Fruit fly (Drosophila melanogaster) whole organism, wandering third instar larva: ENCODE measurements around the gene GstD8.

Experiments
- Hr78 ChIP-seq: fragments of >200 bp; optimal IDR thresholded peaks from 2 replicates; lab custom pipeline; 2017; ENCODE audit warnings: missing biosample characterization, missing genetic modification characterization
- Myc ChIP-seq: fragments of >200 bp; optimal IDR thresholded peaks from 2 replicates; lab custom pipeline; 2017
- N ChIP-seq: fragments of >200 bp; optimal IDR thresholded peaks from 2 replicates; lab custom pipeline; 2018; ENCODE audit warnings: missing biosample characterization, missing external identifiers, missing genetic modification characterization
- Sp1 ChIP-seq: fragments of 200-800 bp; sonication (Bioruptor generic); optimal IDR thresholded peaks from 3 replicates; lab custom pipeline; 2019; ENCODE audit warnings: missing biosample characterization, mild to moderate bottlenecking, missing genetic modification characterization, moderate library complexity
- br ChIP-seq: fragments of 200-800 bp; sonication (Bioruptor generic); optimal IDR thresholded peaks from 2 replicates; lab custom pipeline; 2016; ENCODE audit warnings: missing biosample characterization, missing genetic modification characterization
- dl ChIP-seq, 2 experiments: fragments of 175-275, 200-275 bp in 1 of 2; fragments of 200-275 bp in 1 of 2; sonication (Bioruptor generic); optimal IDR thresholded peaks; lab custom pipeline; 2018; ENCODE audit warnings: mild to moderate bottlenecking in 2 of 2, missing biosample characterization in 2 of 2, missing genetic modification characterization in 2 of 2, moderate library complexity in 2 of 2; ENCODE audit not compliant: partially characterized antibody in 2 of 2, insufficient read depth in 1 of 2
- dmrt93B ChIP-seq: fragments of 200-800 bp; sonication (Bioruptor generic); optimal IDR thresholded peaks from 2 replicates; lab custom pipeline; 2018; ENCODE audit warnings: missing biosample characterization, mild to moderate bottlenecking, missing genetic modification characterization
- h ChIP-seq: fragments of 200-800 bp; sonication (Bioruptor generic); optimal IDR thresholded peaks from 3 replicates; lab custom pipeline; 2016; ENCODE audit warnings: missing biosample characterization, mild to moderate bottlenecking, missing genetic modification characterization
- lola ChIP-seq: fragments of >200 bp; optimal IDR thresholded peaks from 2 replicates; lab custom pipeline; 2017; ENCODE audit warnings: missing biosample characterization, missing genetic modification characterization
- sv ChIP-seq: fragments of 200-800 bp; sonication (Bioruptor generic); optimal IDR thresholded peaks from 3 replicates; lab custom pipeline; 2016; ENCODE audit warnings: missing biosample characterization, missing genetic modification characterization
- tai ChIP-seq: sonication (Bioruptor generic); optimal IDR thresholded peaks from 2 replicates; lab custom pipeline; 2016; ENCODE audit warnings: missing biosample characterization, missing genetic modification characterization
- usp ChIP-seq: fragments of >200 bp; optimal IDR thresholded peaks from 2 replicates; lab custom pipeline; 2017; ENCODE audit warnings: missing biosample characterization, missing genetic modification characterization

DNA sequence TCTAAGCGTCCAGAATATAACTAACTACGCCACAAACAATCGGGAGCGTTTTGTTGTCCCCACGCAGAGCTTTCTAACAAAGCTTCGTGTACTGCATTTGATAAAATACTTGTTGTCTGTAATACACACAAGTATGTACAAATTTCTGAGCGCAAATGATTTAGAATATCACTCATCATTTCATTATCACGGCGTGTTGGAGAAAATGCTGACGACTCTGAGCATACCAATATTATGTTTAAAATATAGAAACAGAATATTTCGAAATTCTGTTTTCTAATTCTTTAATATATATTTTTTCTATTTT, 26.1 kb downstream of the GstD8 start, which contains the start of gene Cyp9f2:
- no peak for TF ChIP-seq N (GFP tag; lab: Kevin White, UChicago)
- no peak for TF ChIP-seq br
- no peak for TF ChIP-seq Hr78
- TF ChIP-seq Myc (lab: Kevin White, UChicago) = no peak
- TF ChIP-seq usp (GFP tag; lab: Kevin White, UChicago) = no peak
- no peak for TF ChIP-seq h (GFP tag; lab: Kevin White, UChicago)
- TF ChIP-seq tai (GFP tag; lab: Kevin White, UChicago) = no peak
- no peak for TF ChIP-seq Sp1 (GFP tag; lab: Kevin White, UChicago)
- no peak for TF ChIP-seq sv (GFP tag; lab: Kevin White, UChicago)
- no peak for TF ChIP-seq dmrt93B (GFP tag; lab: Kevin White, UChicago)
- no peak for TF ChIP-seq lola (GFP tag; lab: Kevin White, UChicago)
- TF ChIP-seq dl (GFP tag; optimal IDR thresholded peaks at IDR 0.05; lab: Kevin White, UChicago; ENCODE audit: insufficient read depth in 1 of 2, partially characterized antibody in 2 of 2) = no peak
